Worm (Caenorhabditis elegans) whole organism, early embryonic: ENCODE measurements around the gene bath-37.

Experiments used
- B0310.2 ChIP-seq: sonication (generic microtip); optimal IDR thresholded peaks from 2 replicates; lab custom pipeline; 2016; ENCODE audit warnings: mild to moderate bottlenecking, missing genetic modification characterization, missing compliant biosample characterization
- F13C5.2 ChIP-seq: sonication (generic microtip); optimal IDR thresholded peaks from 2 replicates; lab custom pipeline; 2017; ENCODE audit warnings: mild to moderate bottlenecking, missing genetic modification characterization, inconsistent platforms, missing compliant biosample characterization
- aly-1 ChIP-seq: sonication (generic microtip); optimal IDR thresholded peaks from 2 replicates; lab custom pipeline; 2016; ENCODE audit warnings: missing genetic modification characterization, missing compliant biosample characterization
- ama-1 ChIP-seq: fragments of 150-350 bp; optimal IDR thresholded peaks from 2 replicates; lab custom pipeline; 2014
- ceh-13 ChIP-seq: fragments of 200-800 bp; sonication (Bioruptor generic); optimal IDR thresholded peaks from 2 replicates; lab custom pipeline; 2018; ENCODE audit warnings: mild to moderate bottlenecking, missing genetic modification characterization, missing compliant biosample characterization
- ceh-36 ChIP-seq: sonication (generic microtip); optimal IDR thresholded peaks from 2 replicates; lab custom pipeline; 2016; ENCODE audit warnings: missing genetic modification characterization, inconsistent platforms, missing compliant biosample characterization
- ets-7 ChIP-seq: sonication (generic microtip); optimal IDR thresholded peaks from 2 replicates; lab custom pipeline; 2016; ENCODE audit warnings: missing genotype, missing genetic modification characterization, missing compliant biosample characterization
- flt-1 ChIP-seq: fragments of 200-800 bp; sonication (Bioruptor generic); IDR thresholded peaks from 2 replicates; pipeline ENCODE4 v1.3.6; 2022; ENCODE audit warnings: missing genetic modification characterization, missing compliant biosample characterization
- hmbx-1 ChIP-seq: sonication (generic microtip); optimal IDR thresholded peaks from 2 replicates; lab custom pipeline; 2016; ENCODE audit warnings: mild to moderate bottlenecking, missing genetic modification characterization, missing compliant biosample characterization
- hmg-4 ChIP-seq: fragments of 200-800 bp; sonication (Bioruptor generic); optimal IDR thresholded peaks from 2 replicates; lab custom pipeline; 2018; ENCODE audit warnings: mild to moderate bottlenecking, missing genetic modification characterization, missing compliant biosample characterization
- hnd-1 ChIP-seq: sonication (generic microtip); optimal IDR thresholded peaks from 2 replicates; lab custom pipeline; 2016; ENCODE audit warnings: missing genetic modification characterization, missing compliant biosample characterization
- pes-1 ChIP-seq: fragments of 200-800 bp; sonication (Bioruptor generic); IDR thresholded peaks from 2 replicates; pipeline ENCODE4 v1.3.6; 2022; ENCODE audit warnings: missing genetic modification reagents, missing genetic modification characterization, missing compliant biosample characterization
- scrt-1 ChIP-seq: fragments of 200-800 bp; sonication (Bioruptor generic); IDR thresholded peaks from 2 replicates; pipeline ENCODE4 v1.3.6; 2022; ENCODE audit warnings: missing genetic modification characterization, missing compliant biosample characterization
- sea-1 ChIP-seq: fragments of 200-800 bp; sonication (Bioruptor generic); conservative IDR thresholded peaks from 2 replicates; pipeline ENCODE4 v1.3.6; 2022; ENCODE audit warnings: missing genetic modification characterization, missing compliant biosample characterization
- tbx-11 ChIP-seq: fragments of 200-800 bp; sonication (Bioruptor generic); IDR thresholded peaks from 2 replicates; pipeline ENCODE4 v1.3.6; 2022; ENCODE audit warnings: missing genetic modification characterization, missing compliant biosample characterization
- tbx-37 ChIP-seq: fragments of 200-800 bp; sonication (Bioruptor generic); conservative IDR thresholded peaks from 2 replicates; pipeline ENCODE4 v1.3.6; 2022; ENCODE audit warnings: missing genetic modification reagents, missing genetic modification characterization, missing compliant biosample characterization
- tra-4 ChIP-seq: sonication (generic microtip); optimal IDR thresholded peaks from 2 replicates; lab custom pipeline; 2017; ENCODE audit warnings: missing genetic modification characterization, missing compliant biosample characterization

Gene bath-37

DNA sequence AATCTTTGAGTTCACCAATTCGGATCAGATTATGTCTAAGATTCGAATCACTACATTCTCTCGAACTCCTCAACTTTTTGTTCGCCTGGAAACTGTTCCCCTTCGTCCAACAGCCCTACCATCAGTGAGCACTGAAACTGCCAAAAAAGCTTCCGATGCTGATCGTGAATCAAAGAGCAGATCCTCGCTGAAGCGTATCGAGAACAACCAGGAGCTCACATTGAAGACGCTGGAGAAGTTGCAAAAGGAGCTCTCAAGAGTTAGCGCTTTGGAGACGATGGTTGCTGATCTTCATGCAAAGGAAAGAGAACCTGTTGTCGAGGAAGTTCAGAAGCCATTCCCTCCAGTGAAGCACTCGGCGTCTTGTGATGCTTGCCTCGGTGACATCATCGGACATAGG, 33.9 kb upstream of the bath-37 start:
- TF ChIP-seq F13C5.2 (tag; lab: Kevin White, UChicago), result no peak
- TF ChIP-seq scrt-1, result no peak
- TF ChIP-seq hmg-4 (GFP tag; lab: Kevin White, UChicago), result no peak
- TF ChIP-seq ceh-13 (GFP tag; lab: Kevin White, UChicago), result no peak
- TF ChIP-seq B0310.2 (tag; lab: Kevin White, UChicago), result no peak
- TF ChIP-seq ceh-36, result no peak
- no peak for TF ChIP-seq flt-1 (GFP tag; lab: Robert Waterston, UW)
- no peak for TF ChIP-seq pes-1 (GFP tag; lab: Robert Waterston, UW)
- TF ChIP-seq tbx-11 (GFP tag; lab: Robert Waterston, UW), result no peak
- TF ChIP-seq ama-1 (lab: Kevin White, UChicago), result no peak
- no peak for TF ChIP-seq hnd-1
- no peak for TF ChIP-seq aly-1 (tag; lab: Kevin White, UChicago)
- TF ChIP-seq tbx-37 (GFP tag; lab: Robert Waterston, UW), result no peak

DNA sequence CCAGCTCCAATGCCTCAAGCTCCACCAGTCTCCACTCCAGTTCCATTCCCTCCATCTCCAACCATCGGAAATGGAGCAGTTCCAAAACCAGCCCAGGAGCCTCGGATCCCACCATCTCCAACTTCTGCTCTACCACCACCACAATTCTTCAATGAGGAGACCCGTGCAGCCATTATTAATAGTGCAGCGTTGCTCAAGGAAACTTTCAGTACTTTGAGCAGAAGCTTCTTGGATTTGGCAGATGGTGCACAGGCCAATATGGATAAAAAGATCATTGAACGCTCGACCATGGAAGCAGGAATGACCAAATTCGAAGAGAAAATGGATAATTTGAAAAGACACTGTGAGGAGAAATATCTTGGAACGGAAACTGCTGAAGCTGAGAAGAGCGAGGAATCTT, 33.3 kb upstream of the bath-37 start:
- TF ChIP-seq scrt-1, result no peak
- no peak for TF ChIP-seq tbx-11 (GFP tag; lab: Robert Waterston, UW)
- no peak for TF ChIP-seq tbx-37 (GFP tag; lab: Robert Waterston, UW)
- TF ChIP-seq hnd-1, result no peak
- no peak for TF ChIP-seq flt-1 (GFP tag; lab: Robert Waterston, UW)
- TF ChIP-seq tra-4 (tag; lab: Kevin White, UChicago), result no peak
- TF ChIP-seq hmg-4 (GFP tag; lab: Kevin White, UChicago), result no peak
- no peak for TF ChIP-seq aly-1 (tag; lab: Kevin White, UChicago)

DNA sequence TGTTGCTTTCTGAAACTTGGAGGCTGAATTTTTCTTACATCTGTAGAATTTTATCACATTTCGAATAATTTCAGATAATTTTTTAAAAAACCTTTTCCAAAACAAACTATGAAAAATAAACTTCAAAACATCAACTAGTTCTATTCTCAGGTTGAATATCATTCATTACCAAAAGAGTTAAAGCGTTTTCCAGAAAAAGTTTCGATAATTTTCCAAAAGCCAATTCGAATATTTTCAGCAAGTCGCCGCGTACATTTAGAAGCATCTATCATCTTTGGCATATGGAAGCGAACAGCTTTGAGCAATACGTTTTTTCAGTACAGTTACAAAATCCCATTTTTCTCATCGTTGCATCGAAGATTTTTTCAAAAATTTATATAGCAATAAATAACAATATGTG, 31.8 kb upstream of the bath-37 start:
- TF ChIP-seq tra-4 (tag; lab: Kevin White, UChicago) (no peak), hnd-1 (no peak), ets-7 (tag; lab: Kevin White, UChicago) (no peak), flt-1 (GFP tag; lab: Robert Waterston, UW) (no peak), B0310.2 (tag; lab: Kevin White, UChicago) (no peak), ama-1 (lab: Kevin White, UChicago) (no peak), ceh-13 (GFP tag; lab: Kevin White, UChicago) (no peak), tbx-37 (GFP tag; lab: Robert Waterston, UW) (no peak), aly-1 (tag; lab: Kevin White, UChicago) (no peak), hmg-4 (GFP tag; lab: Kevin White, UChicago) (no peak), ceh-36 (no peak), F13C5.2 (tag; lab: Kevin White, UChicago) (no peak), hmbx-1 (tag; lab: Kevin White, UChicago) (no peak), tbx-11 (GFP tag; lab: Robert Waterston, UW) (no peak), scrt-1 (no peak), sea-1 (GFP tag; lab: Robert Waterston, UW) (no peak), pes-1 (GFP tag; lab: Robert Waterston, UW) (no peak)

DNA sequence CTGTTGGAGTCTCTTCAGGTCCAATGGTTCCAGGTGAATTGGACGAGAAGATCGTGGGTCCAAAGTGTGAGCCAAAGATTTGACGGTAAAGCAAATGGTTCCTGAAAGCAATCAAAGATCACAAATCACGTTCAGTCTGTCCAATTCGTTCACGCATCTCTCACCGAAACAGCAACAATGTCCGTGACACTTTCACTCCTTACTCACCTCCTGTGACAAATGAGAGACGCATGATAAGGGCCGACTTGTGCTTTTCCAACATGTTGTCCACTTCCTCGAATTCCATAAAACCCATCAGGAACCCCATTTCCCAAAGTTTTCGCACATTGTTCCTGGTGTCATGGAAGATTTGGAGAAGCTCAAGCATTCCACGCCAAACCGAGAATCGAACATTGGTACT, 28.3 kb upstream of the bath-37 start:
- no peak for TF ChIP-seq hmg-4 (GFP tag; lab: Kevin White, UChicago)
- no peak for TF ChIP-seq hmbx-1 (tag; lab: Kevin White, UChicago)
- TF ChIP-seq tbx-37 (GFP tag; lab: Robert Waterston, UW), result no peak
- no peak for TF ChIP-seq ceh-36
- no peak for TF ChIP-seq scrt-1
- TF ChIP-seq B0310.2 (tag; lab: Kevin White, UChicago), result no peak

DNA sequence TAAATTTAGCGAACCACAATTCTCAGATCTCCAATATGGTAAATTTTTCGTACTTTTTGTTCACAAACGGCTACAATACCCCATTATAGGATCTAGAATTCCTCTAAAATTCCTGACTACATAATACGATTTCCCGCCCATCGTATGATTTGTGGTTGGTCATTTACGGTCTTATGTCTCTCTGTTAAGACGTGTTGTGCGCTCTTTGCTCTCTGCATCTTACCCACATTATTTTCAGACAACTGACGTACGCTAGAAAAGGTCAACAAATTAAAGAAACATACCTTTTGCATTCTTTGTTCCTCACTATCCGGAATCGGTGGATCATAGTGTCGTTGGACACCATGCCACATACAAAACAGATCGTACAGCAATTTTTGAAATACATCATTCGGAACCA, 25.6 kb upstream of the bath-37 start:
- TF ChIP-seq tbx-11 (GFP tag; lab: Robert Waterston, UW), result no peak
- no peak for TF ChIP-seq hmbx-1 (tag; lab: Kevin White, UChicago)
- no peak for TF ChIP-seq aly-1 (tag; lab: Kevin White, UChicago)
- no peak for TF ChIP-seq ets-7 (tag; lab: Kevin White, UChicago)
- TF ChIP-seq ceh-36, result no peak
- TF ChIP-seq flt-1 (GFP tag; lab: Robert Waterston, UW), result no peak
- TF ChIP-seq hnd-1, result no peak
- no peak for TF ChIP-seq scrt-1
- TF ChIP-seq B0310.2 (tag; lab: Kevin White, UChicago), result no peak
- no peak for TF ChIP-seq pes-1 (GFP tag; lab: Robert Waterston, UW)
- no peak for TF ChIP-seq tra-4 (tag; lab: Kevin White, UChicago)
- no peak for TF ChIP-seq hmg-4 (GFP tag; lab: Kevin White, UChicago)
- no peak for TF ChIP-seq sea-1 (GFP tag; lab: Robert Waterston, UW)
- TF ChIP-seq ama-1 (lab: Kevin White, UChicago), result no peak
- no peak for TF ChIP-seq tbx-37 (GFP tag; lab: Robert Waterston, UW)
- TF ChIP-seq F13C5.2 (tag; lab: Kevin White, UChicago), result no peak
- TF ChIP-seq ceh-13 (GFP tag; lab: Kevin White, UChicago), result no peak

DNA sequence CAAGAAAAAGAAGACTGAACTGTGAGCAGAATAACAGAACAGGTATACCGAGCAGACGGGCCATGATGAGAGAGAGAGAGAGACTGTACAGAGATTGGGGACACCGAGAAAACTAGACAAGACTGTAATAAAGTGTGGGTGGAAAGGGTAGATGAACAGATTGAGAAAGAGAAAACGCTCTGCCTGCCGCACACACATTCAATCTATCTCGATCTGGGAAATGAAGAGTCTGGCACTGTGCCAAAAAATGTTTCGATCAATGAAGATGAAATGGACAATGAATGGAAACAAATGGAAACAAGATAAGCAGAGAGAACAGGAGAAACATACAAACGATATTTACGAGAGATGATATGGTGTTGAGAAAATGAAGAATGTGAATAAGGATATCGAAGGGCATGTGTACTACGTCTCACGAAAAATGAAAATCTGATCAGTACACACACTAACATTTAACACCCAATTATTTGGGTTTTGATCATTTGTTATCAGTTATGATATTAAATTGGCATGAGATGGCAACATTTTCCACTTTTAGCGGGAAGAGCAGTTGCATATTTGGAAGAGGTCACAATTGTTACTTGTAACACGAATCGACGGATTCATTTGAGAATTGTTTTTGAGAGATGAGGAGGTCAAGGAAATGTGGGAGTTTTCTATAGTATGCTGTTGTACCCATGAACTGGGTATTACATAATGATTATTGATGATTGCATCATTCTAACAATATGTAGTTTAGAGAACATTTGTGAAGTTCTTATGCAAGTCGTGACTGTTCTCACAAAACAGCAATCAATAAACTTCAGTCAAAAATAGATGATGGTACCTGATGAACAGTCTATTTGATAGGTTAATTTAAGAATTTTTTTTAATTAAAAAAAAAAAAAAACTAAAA, 23.6 kb upstream of the bath-37 start:
- TF ChIP-seq ceh-36 (no peak), pes-1 (GFP tag; lab: Robert Waterston, UW) (no peak), ets-7 (tag; lab: Kevin White, UChicago) (no peak), tbx-11 (GFP tag; lab: Robert Waterston, UW) (no peak), hmg-4 (GFP tag; lab: Kevin White, UChicago) (no peak), ama-1 (lab: Kevin White, UChicago) (no peak), flt-1 (GFP tag; lab: Robert Waterston, UW) (no peak), hmbx-1 (tag; lab: Kevin White, UChicago) (no peak), F13C5.2 (tag; lab: Kevin White, UChicago) (no peak), aly-1 (tag; lab: Kevin White, UChicago) (no peak), tra-4 (tag; lab: Kevin White, UChicago) (no peak), tbx-37 (GFP tag; lab: Robert Waterston, UW) (no peak), sea-1 (GFP tag; lab: Robert Waterston, UW) (no peak), hnd-1 (no peak), scrt-1 (no peak)
